Worm (Caenorhabditis elegans): ENCODE measurements around the gene acbp-5.

The acbp-5 gene

DNA sequence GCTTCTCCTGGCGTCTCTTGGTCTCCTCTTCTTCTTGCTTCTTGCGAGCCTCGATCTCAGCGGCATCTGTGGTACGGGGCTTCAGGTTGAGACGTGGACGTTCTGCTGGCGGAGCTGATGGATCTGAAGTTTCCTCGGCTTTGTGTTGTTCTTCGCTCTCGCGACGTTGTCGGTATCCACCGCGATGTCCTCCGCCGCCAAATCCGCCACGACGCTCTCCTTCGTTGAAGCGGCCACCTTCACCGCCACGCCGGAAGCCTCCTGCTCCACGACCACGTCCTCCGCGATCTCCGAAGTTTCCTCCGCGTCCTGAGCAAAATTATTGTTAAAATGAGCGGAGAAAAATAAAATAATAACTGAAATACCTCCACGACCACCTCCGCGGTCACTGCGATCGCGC is 1.3 kb upstream of the acbp-5 start:
- no peak for TF ChIP-seq sptf-1 (tag; optimal IDR thresholded peaks at IDR 0.05)

DNA sequence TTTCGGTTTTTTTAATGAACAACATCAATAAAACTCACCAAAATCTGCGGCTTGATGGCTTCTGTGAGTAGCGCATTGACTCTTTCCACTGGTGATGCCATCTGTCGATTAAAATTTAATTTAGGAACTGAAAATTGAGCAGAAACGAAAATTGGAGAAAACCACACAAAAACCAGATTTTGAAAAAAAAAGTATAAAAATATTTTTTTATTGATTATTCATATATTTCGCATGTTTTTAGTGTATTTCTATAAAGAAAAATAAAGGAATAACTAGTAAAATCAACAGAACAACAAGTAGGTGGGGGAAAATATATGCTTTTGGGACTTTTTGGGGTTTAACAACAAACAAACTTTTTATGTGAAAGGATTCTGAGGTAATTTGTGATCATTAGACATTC is 739 bp upstream of the acbp-5 start, which contains the start of gene T12D8.10:
TSS of gene T12D8.10 (minus strand) at position 101 of the 400 bp plus-strand sequence.
- TF ChIP-seq ceh-83 (GFP tag; optimal IDR thresholded peaks at IDR 0.05), result no peak
- TF ChIP-seq bed-3 (GFP tag; optimal IDR thresholded peaks at IDR 0.05), result no peak
- TF ChIP-seq elt-3 (tag; optimal IDR thresholded peaks at IDR 0.05), result no peak
- TF ChIP-seq lsy-2 (tag; optimal IDR thresholded peaks at IDR 0.05), result no peak
- TF ChIP-seq M03D4.4 (tag; optimal IDR thresholded peaks at IDR 0.05), result no peak
- TF ChIP-seq nhr-237 (tag; optimal IDR thresholded peaks at IDR 0.05), result no peak
- no peak for TF ChIP-seq hlh-1 (tag; optimal IDR thresholded peaks at IDR 0.05)
- no peak for TF ChIP-seq flh-1 (GFP tag; optimal IDR thresholded peaks at IDR 0.05)
- TF ChIP-seq mab-5 (tag; optimal IDR thresholded peaks at IDR 0.05), result no peak
- no peak for TF ChIP-seq unc-120 (tag; optimal IDR thresholded peaks at IDR 0.05; ENCODE audit: poor library complexity, severe bottlenecking)
- no peak for TF ChIP-seq unc-39 (tag; optimal IDR thresholded peaks at IDR 0.05)
- TF ChIP-seq cnd-1 (tag; optimal IDR thresholded peaks at IDR 0.05), result no peak
- no peak for TF ChIP-seq ceh-39 (tag; optimal IDR thresholded peaks at IDR 0.05)
- no peak for TF ChIP-seq elt-1 (tag; optimal IDR thresholded peaks at IDR 0.05; ENCODE audit: borderline replicate concordance, insufficient read depth)
- TF ChIP-seq sptf-1 (tag; optimal IDR thresholded peaks at IDR 0.05), result no peak

DNA sequence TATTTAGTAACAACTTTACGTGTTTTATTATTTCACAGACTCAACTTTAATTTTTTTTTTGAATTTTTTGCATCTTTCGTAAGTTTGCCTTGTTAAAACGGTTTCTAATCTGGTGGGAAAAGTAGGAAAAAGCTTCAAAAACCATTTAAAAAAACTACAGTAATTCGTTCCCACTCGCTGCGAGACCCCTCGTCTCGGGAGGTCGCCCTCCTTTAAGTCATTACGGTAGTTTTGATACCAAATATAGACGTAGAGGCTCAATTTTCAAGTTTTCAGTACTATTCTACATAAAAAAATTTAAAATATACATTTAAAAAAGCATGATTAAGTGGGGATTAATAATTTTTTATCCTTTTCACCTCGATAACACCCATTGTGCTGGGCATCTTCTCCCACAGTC is 619 bp downstream of the acbp-5 start:
- TF ChIP-seq M03D4.4 (tag; optimal IDR thresholded peaks at IDR 0.05), result no peak
- no peak for TF ChIP-seq tbx-8 (GFP tag; optimal IDR thresholded peaks at IDR 0.05)
- no peak for TF ChIP-seq hlh-1 (tag; optimal IDR thresholded peaks at IDR 0.05)
- TF ChIP-seq ceh-83 (GFP tag; optimal IDR thresholded peaks at IDR 0.05), result no peak
- TF ChIP-seq ceh-39 (tag; optimal IDR thresholded peaks at IDR 0.05), result no peak

DNA sequence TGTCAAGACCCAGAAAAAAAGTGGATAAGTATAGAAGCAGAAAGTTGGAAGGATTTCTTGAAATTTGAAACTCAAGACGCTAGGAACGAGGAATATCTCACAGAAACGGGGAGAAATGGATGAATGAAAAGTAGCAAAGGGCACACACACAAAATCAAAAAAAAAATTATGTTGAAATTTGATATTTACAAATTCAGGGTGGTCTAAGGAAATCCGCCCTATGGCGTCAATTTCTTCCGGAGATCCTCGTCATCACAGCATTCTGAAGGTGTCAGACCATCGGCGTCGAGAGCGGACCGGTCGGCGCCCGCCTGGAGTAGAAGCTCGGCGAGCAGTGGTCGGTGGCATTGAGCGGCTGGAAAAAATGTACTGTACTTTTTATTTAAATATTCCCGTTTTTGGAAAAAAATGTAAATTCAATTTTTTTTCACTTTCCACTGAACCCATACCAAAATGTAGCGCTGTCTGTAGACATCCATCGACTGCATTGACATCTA is 1.4 kb downstream of the acbp-5 start:
- no peak for TF ChIP-seq mls-2 (tag; optimal IDR thresholded peaks at IDR 0.05)
- TF ChIP-seq pha-4 (tag; optimal IDR thresholded peaks at IDR 0.05), result no peak
- TF ChIP-seq elt-3 (tag; optimal IDR thresholded peaks at IDR 0.05), result no peak
- no peak for TF ChIP-seq nhr-237 (tag; optimal IDR thresholded peaks at IDR 0.05)
- no peak for TF ChIP-seq nhr-76 (tag; optimal IDR thresholded peaks at IDR 0.05)
- TF ChIP-seq nhr-2 (tag; optimal IDR thresholded peaks at IDR 0.05), result no peak
- no peak for TF ChIP-seq hlh-1 (tag; optimal IDR thresholded peaks at IDR 0.05)
- TF ChIP-seq mep-1 (tag; optimal IDR thresholded peaks at IDR 0.05), result no peak
- no peak for TF ChIP-seq sptf-1 (tag; optimal IDR thresholded peaks at IDR 0.05)
- TF ChIP-seq unc-120 (tag; optimal IDR thresholded peaks at IDR 0.05; ENCODE audit: poor library complexity, severe bottlenecking), result no peak
- no peak for TF ChIP-seq nhr-28 (tag; optimal IDR thresholded peaks at IDR 0.05)
- TF ChIP-seq lin-13 (tag; optimal IDR thresholded peaks at IDR 0.05), result no peak
- TF ChIP-seq unc-62 (GFP tag; optimal IDR thresholded peaks at IDR 0.05), result no peak
- TF ChIP-seq elt-1 (tag; optimal IDR thresholded peaks at IDR 0.05; ENCODE audit: borderline replicate concordance, insufficient read depth), result no peak
- no peak for TF ChIP-seq zip-8 (tag; optimal IDR thresholded peaks at IDR 0.05)
- no peak for TF ChIP-seq lsy-2 (tag; optimal IDR thresholded peaks at IDR 0.05)
- no peak for TF ChIP-seq ceh-83 (GFP tag; optimal IDR thresholded peaks at IDR 0.05)
- TF ChIP-seq lin-32 (GFP tag; optimal IDR thresholded peaks at IDR 0.05), result no peak
- no peak for TF ChIP-seq M03D4.4 (tag; optimal IDR thresholded peaks at IDR 0.05)
- no peak for TF ChIP-seq ceh-39 (tag; optimal IDR thresholded peaks at IDR 0.05)

DNA sequence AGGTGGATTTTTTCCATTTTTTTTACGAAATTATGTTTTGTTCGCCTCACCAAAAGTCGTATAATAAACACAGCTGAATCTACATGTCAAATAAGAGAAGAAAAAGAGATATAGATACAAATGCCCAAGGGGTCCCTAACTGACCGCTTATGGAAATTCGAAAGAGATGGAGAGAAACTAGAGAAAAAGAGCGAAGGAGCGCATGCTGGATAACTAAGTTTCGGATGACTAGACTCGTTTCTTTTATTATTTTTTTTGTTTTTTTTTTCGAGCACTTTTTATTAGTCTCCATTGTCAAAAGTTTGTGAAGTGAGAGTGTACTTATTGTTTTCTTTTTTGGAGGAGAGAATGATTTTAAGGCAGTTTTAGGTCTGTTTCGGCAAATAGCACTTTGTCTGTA is 3.8 kb downstream of the acbp-5 start:
- TF ChIP-seq cnd-1 (tag; optimal IDR thresholded peaks at IDR 0.05) (no peak), ces-1 (GFP tag; optimal IDR thresholded peaks at IDR 0.05) (peak; percentile 91)

DNA sequence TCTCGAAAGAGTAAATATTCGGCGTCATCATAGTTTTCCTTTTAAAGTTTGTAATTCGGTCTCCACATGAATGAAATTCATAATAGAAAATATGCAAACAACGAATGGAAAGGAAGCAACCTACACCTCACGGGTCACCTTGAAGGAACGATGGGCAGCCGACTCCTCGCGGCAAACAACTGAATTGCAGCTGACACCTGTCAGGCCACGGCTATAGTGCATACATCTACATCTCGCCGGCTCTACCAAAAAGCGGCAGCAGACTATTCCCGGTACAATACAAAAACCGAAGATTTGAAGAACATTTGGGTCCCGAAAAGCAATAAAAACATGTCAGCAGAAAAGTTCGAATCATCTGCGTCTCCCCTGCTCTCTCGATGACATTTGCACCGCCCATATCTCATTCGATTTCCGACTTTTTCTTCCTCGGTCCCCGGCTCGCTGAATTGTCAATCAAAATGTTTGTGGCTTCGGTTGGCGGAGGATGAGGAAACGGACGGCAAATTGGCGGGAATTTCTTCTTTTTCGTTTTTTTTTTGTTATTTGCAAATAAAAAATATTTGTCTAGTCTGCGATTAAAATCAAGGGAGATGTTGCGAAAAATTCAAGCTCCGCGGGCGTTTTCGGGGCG is 5.6 kb downstream of the acbp-5 start:
- peak; percentile 74 for TF ChIP-seq ces-1 (GFP tag; optimal IDR thresholded peaks at IDR 0.05)
- TF ChIP-seq lin-32 (GFP tag; optimal IDR thresholded peaks at IDR 0.05), result no peak
- no peak for TF ChIP-seq zip-8 (tag; optimal IDR thresholded peaks at IDR 0.05)
- peak; percentile 85 for TF ChIP-seq unc-62 (GFP tag; optimal IDR thresholded peaks at IDR 0.05)
- peak; percentile 34 for TF ChIP-seq hlh-1 (tag; optimal IDR thresholded peaks at IDR 0.05)
- TF ChIP-seq lin-13 (tag; optimal IDR thresholded peaks at IDR 0.05), result no peak
- TF ChIP-seq unc-39 (tag; optimal IDR thresholded peaks at IDR 0.05), result no peak
- TF ChIP-seq unc-120 (tag; optimal IDR thresholded peaks at IDR 0.05; ENCODE audit: poor library complexity, severe bottlenecking), result peak; percentile 53
- TF ChIP-seq M03D4.4 (tag; optimal IDR thresholded peaks at IDR 0.05), result no peak

All from whole organism, mixed stage, embryonic.